Worm (Caenorhabditis elegans) whole organism, L2 larva: ENCODE data around the gene T19B10.12.

Experiments used
- alr-1 ChIP-seq: fragments of 150-350 bp; optimal IDR thresholded peaks from 2 replicates; lab custom pipeline; 2014; ENCODE audit warnings: missing biosample characterization, missing genetic modification characterization
- elt-1 ChIP-seq: fragments of 150-350 bp; optimal IDR thresholded peaks from 2 replicates; lab custom pipeline; 2014; ENCODE audit warnings: missing biosample characterization, missing genetic modification characterization
- elt-3 ChIP-seq: sonication (generic microtip); optimal IDR thresholded peaks from 2 replicates; lab custom pipeline; 2017; ENCODE audit warnings: missing biosample characterization, missing genetic modification characterization
- mab-5 ChIP-seq: fragments of 150-350 bp; optimal IDR thresholded peaks from 2 replicates; lab custom pipeline; 2014; ENCODE audit warnings: missing biosample characterization, missing genetic modification characterization
- mdl-1 ChIP-seq, 2 experiments: fragments of 150-350 bp in 1 of 2; sonication (generic microtip) in 1 of 2; optimal IDR thresholded peaks; 2 replicates each; lab custom pipeline; 2017; ENCODE audit warnings: missing biosample characterization in 2 of 2, missing genetic modification characterization in 2 of 2
- nhr-12 ChIP-seq: fragments of 150-350 bp; optimal IDR thresholded peaks from 2 replicates; lab custom pipeline; 2014; ENCODE audit warnings: missing biosample characterization, missing genetic modification characterization
- unc-39 ChIP-seq: fragments of 150-350 bp; optimal IDR thresholded peaks from 2 replicates; lab custom pipeline; 2014; ENCODE audit warnings: missing biosample characterization, missing genetic modification characterization

ce11 chrV:11251798-11252197, 963 bp downstream of the T19B10.12 start:
- no peak for TF ChIP-seq nhr-12
- TF ChIP-seq elt-3 (tag; lab: Kevin White, UChicago), result no peak
- TF ChIP-seq elt-1 (tag; lab: Kevin White, UChicago), result no peak
- no peak for TF ChIP-seq mab-5
- TF ChIP-seq alr-1 (tag; lab: Kevin White, UChicago), result no peak
- TF ChIP-seq mdl-1 (tag; optimal IDR thresholded peaks at IDR 0.05; lab: Kevin White, UChicago), result no peak
- no peak for TF ChIP-seq unc-39 (tag; lab: Kevin White, UChicago)
